Fruit fly (Drosophila melanogaster): ENCODE measurements around the gene CG7330.

Gene CG7330

dm6 chr3L:18190484-18191220 is 41.9 kb downstream of the CG7330 start (continued):
- TF ChIP-seq CG1832 (GFP tag; optimal IDR thresholded peaks at IDR 0.05) (peak; percentile 49), exex (tag; optimal IDR thresholded peaks at IDR 0.05) (no peak), corto (GFP tag; optimal IDR thresholded peaks at IDR 0.05) (peak; percentile 85), CG12236 (GFP tag; optimal IDR thresholded peaks at IDR 0.05) (no peak), NfI (GFP tag; optimal IDR thresholded peaks at IDR 0.05) (no peak)

- TF ChIP-seq ase (GFP tag; IDR thresholded peaks at IDR 0.05) (no peak), ttk (GFP tag; IDR thresholded peaks at IDR 0.05) (peak; percentile 43; the same call in 1 of the 2 replicates), ssp (GFP tag; IDR thresholded peaks at IDR 0.05) (no peak), B-H2 (GFP tag; optimal IDR thresholded peaks at IDR 0.05) (no peak), disco-r (GFP tag; optimal IDR thresholded peaks at IDR 0.05) (no peak), zfh1 (GFP tag; IDR thresholded peaks at IDR 0.05) (no peak), CG32532 (GFP tag; IDR thresholded peaks at IDR 0.05) (peak; percentile 40; the same call in 1 of the 2 replicates), Ptx1 (GFP tag; IDR thresholded peaks at IDR 0.05) (no peak), CG6175 (GFP tag; IDR thresholded peaks at IDR 0.05) (no peak), dimm (GFP tag; IDR thresholded peaks at IDR 0.05) (no peak), btn (GFP tag; optimal IDR thresholded peaks at IDR 0.05) (no peak), vvl (GFP tag; IDR thresholded peaks at IDR 0.05) (no peak), CG2889 (GFP tag; IDR thresholded peaks at IDR 0.05) (no peak), abd-A (tag; optimal IDR thresholded peaks at IDR 0.05) (peak; percentile 31), repo (GFP tag; optimal IDR thresholded peaks at IDR 0.05) (no peak), CG10462 (GFP tag; optimal IDR thresholded peaks at IDR 0.05) (no peak), fd102C (GFP tag; optimal IDR thresholded peaks at IDR 0.05) (no peak), Sox100B (GFP tag; optimal IDR thresholded peaks at IDR 0.05) (no peak), Ssrp (tag; optimal IDR thresholded peaks at IDR 0.05) (no peak), ATbp (GFP tag; optimal IDR thresholded peaks at IDR 0.05) (no peak), CG9609 (GFP tag; optimal IDR thresholded peaks at IDR 0.05) (no peak), CG7928 (GFP tag; optimal IDR thresholded peaks at IDR 0.05) (no peak), CG12744 (GFP tag; optimal IDR thresholded peaks at IDR 0.05) (no peak), CG1529 (GFP tag; optimal IDR thresholded peaks at IDR 0.05) (no peak), cg (GFP tag; optimal IDR thresholded peaks at IDR 0.05) (no peak), grau (tag; optimal IDR thresholded peaks at IDR 0.05) (no peak), CG2678 (tag; optimal IDR thresholded peaks at IDR 0.05) (no peak), Mrtf (GFP tag; IDR thresholded peaks at IDR 0.05) (no peak), ftz-f1 (GFP tag; optimal IDR thresholded peaks at IDR 0.05) (no peak), Dp (GFP tag; optimal IDR thresholded peaks at IDR 0.05) (no peak), CG4328 (GFP tag; optimal IDR thresholded peaks at IDR 0.05) (no peak), h (optimal IDR thresholded peaks at IDR 0.05) (no peak), ci (GFP tag; IDR thresholded peaks at IDR 0.05) (no peak), CG31224 (GFP tag; IDR thresholded peaks at IDR 0.05) (no peak), CG12659 (GFP tag; optimal IDR thresholded peaks at IDR 0.05) (no peak), CG16813 (GFP tag; IDR thresholded peaks at IDR 0.05; ENCODE audit: partially characterized antibody) (no peak), CG6689 (GFP tag; IDR thresholded peaks at IDR 0.05) (no peak), Deaf1 (tag; optimal IDR thresholded peaks at IDR 0.05) (peak; percentile 44), lab (GFP tag; optimal IDR thresholded peaks at IDR 0.05) (no peak), Antp (GFP tag; optimal IDR thresholded peaks at IDR 0.05) (no peak), Bdp1 (GFP tag; optimal IDR thresholded peaks at IDR 0.05) (no peak), klu (GFP tag; IDR thresholded peaks at IDR 0.05) (no peak), sr (GFP tag; IDR thresholded peaks at IDR 0.05) (peak; percentile 80), sima (GFP tag; optimal IDR thresholded peaks at IDR 0.05) (no peak)
These were observed 42.9 kb downstream of the CG7330 start for dm6 chr3L:18191555-18192135.

Data from whole organism, embryonic.